Worm (Caenorhabditis elegans) whole organism, mixed stage, embryonic: ENCODE measurements around the gene gpa-5.
A peak's percentile ranks its signal among the peaks of the same experiment; 100 is the strongest.

Source experiments
- M03D4.4 ChIP-seq: sonication (generic microtip); optimal IDR thresholded peaks from 2 replicates; lab custom pipeline; 2017; ENCODE audit warnings: mild to moderate bottlenecking, missing genetic modification characterization, missing compliant biosample characterization
- bed-3 ChIP-seq: fragments of 200-800 bp; sonication (Bioruptor generic); optimal IDR thresholded peaks from 3 replicates; lab custom pipeline; 2018; ENCODE audit warnings: mild to moderate bottlenecking, missing genetic modification characterization, moderate library complexity, missing compliant biosample characterization
- blmp-1 ChIP-seq: fragments of 150-350 bp; optimal IDR thresholded peaks from 2 replicates; lab custom pipeline; 2014; ENCODE audit warnings: missing biosample characterization, missing genetic modification characterization
- ceh-39 ChIP-seq: fragments of 150-350 bp; optimal IDR thresholded peaks from 2 replicates; lab custom pipeline; 2014; ENCODE audit warnings: missing biosample characterization, missing genetic modification characterization
- ceh-43 ChIP-seq: fragments of 200-800 bp; sonication (Bioruptor generic); optimal IDR thresholded peaks from 2 replicates; lab custom pipeline; 2018; ENCODE audit warnings: mild to moderate bottlenecking, missing genetic modification characterization, moderate library complexity, missing compliant biosample characterization
- ceh-83 ChIP-seq: fragments of 200-800 bp; sonication (Bioruptor generic); optimal IDR thresholded peaks from 2 replicates; lab custom pipeline; 2018; ENCODE audit warnings: mild to moderate bottlenecking, missing genetic modification characterization, missing compliant biosample characterization
- ces-1 ChIP-seq: fragments of 150-350 bp; optimal IDR thresholded peaks from 2 replicates; lab custom pipeline; 2014; ENCODE audit warnings: missing biosample characterization, missing genetic modification reagents, missing genetic modification characterization
- cnd-1 ChIP-seq: fragments of 200-800 bp; sonication (Bioruptor generic); optimal IDR thresholded peaks from 2 replicates; lab custom pipeline; 2018; ENCODE audit warnings: mild to moderate bottlenecking, missing genetic modification characterization, missing compliant biosample characterization
- drap-1 ChIP-seq: fragments of 200-800 bp; sonication (Bioruptor generic); optimal IDR thresholded peaks from 3 replicates; lab custom pipeline; 2018; ENCODE audit warnings: mild to moderate bottlenecking, missing genetic modification characterization, missing compliant biosample characterization
- elt-1 ChIP-seq: sonication (generic microtip); optimal IDR thresholded peaks from 2 replicates; lab custom pipeline; 2017; ENCODE audit warnings: missing genetic modification characterization, mild to moderate bottlenecking, missing compliant biosample characterization, antibody characterized with exemption, moderate library complexity, borderline replicate concordance; ENCODE audit not compliant: insufficient read depth
- elt-3 ChIP-seq: fragments of 150-350 bp; optimal IDR thresholded peaks from 2 replicates; lab custom pipeline; 2014; ENCODE audit warnings: missing biosample characterization, missing genetic modification characterization
- flh-1 ChIP-seq: fragments of 200-800 bp; sonication (Bioruptor generic); optimal IDR thresholded peaks from 2 replicates; lab custom pipeline; 2018; ENCODE audit warnings: mild to moderate bottlenecking, missing genetic modification characterization, moderate library complexity, missing compliant biosample characterization
- ham-2 ChIP-seq: fragments of 200-800 bp; sonication (Bioruptor generic); optimal IDR thresholded peaks from 2 replicates; lab custom pipeline; 2018; ENCODE audit warnings: mild to moderate bottlenecking, missing genetic modification characterization, missing compliant biosample characterization
- hlh-1 ChIP-seq: fragments of 150-350 bp; optimal IDR thresholded peaks from 2 replicates; lab custom pipeline; 2014; ENCODE audit warnings: missing biosample characterization, missing genetic modification reagents, missing genetic modification characterization
- lin-13 ChIP-seq: fragments of 150-350 bp; optimal IDR thresholded peaks from 2 replicates; lab custom pipeline; 2014; ENCODE audit warnings: missing biosample characterization, missing genetic modification characterization
- lin-32 ChIP-seq: fragments of 200-800 bp; sonication (Bioruptor generic); optimal IDR thresholded peaks from 2 replicates; lab custom pipeline; 2018; ENCODE audit warnings: mild to moderate bottlenecking, missing genetic modification characterization, missing compliant biosample characterization
- lsy-2 ChIP-seq: fragments of 150-350 bp; optimal IDR thresholded peaks from 2 replicates; lab custom pipeline; 2014; ENCODE audit warnings: missing biosample characterization, missing genetic modification characterization
- mab-5 ChIP-seq: fragments of 150-350 bp; optimal IDR thresholded peaks from 2 replicates; lab custom pipeline; 2014; ENCODE audit warnings: missing biosample characterization, missing genetic modification characterization
- mep-1 ChIP-seq: fragments of 150-350 bp; optimal IDR thresholded peaks from 2 replicates; lab custom pipeline; 2017; ENCODE audit warnings: missing biosample characterization, missing genetic modification reagents, missing genetic modification characterization, inconsistent platforms
- mls-2 ChIP-seq: sonication (generic microtip); optimal IDR thresholded peaks from 2 replicates; lab custom pipeline; 2016; ENCODE audit warnings: mild to moderate bottlenecking, missing genetic modification characterization, moderate library complexity, missing compliant biosample characterization
- nhr-12 ChIP-seq: fragments of 150-350 bp; optimal IDR thresholded peaks from 2 replicates; lab custom pipeline; 2014; ENCODE audit warnings: missing biosample characterization, missing genetic modification characterization
- nhr-2 ChIP-seq: fragments of 150-350 bp; optimal IDR thresholded peaks from 2 replicates; lab custom pipeline; 2014; ENCODE audit warnings: missing biosample characterization, missing genetic modification characterization
- nhr-237 ChIP-seq: fragments of 150-350 bp; optimal IDR thresholded peaks from 2 replicates; lab custom pipeline; 2014; ENCODE audit warnings: missing biosample characterization, missing genetic modification characterization
- nhr-28 ChIP-seq: fragments of 150-350 bp; optimal IDR thresholded peaks from 2 replicates; lab custom pipeline; 2014; ENCODE audit warnings: missing biosample characterization, missing genetic modification characterization
- nhr-76 ChIP-seq: sonication (generic microtip); optimal IDR thresholded peaks from 2 replicates; lab custom pipeline; 2017; ENCODE audit warnings: missing biosample characterization, missing genetic modification characterization
- pha-4 ChIP-seq: fragments of 150-350 bp; optimal IDR thresholded peaks from 2 replicates; lab custom pipeline; 2018; ENCODE audit warnings: missing biosample characterization, missing genetic modification reagents, missing genetic modification characterization
- sem-2 ChIP-seq: fragments of 200-800 bp; sonication (Bioruptor generic); optimal IDR thresholded peaks from 2 replicates; lab custom pipeline; 2018; ENCODE audit warnings: mild to moderate bottlenecking, missing genetic modification characterization, missing compliant biosample characterization
- snpc-4 ChIP-seq: fragments of 150-350 bp; optimal IDR thresholded peaks from 2 replicates; lab custom pipeline; 2014; ENCODE audit warnings: missing biosample characterization, missing genetic modification characterization
- sptf-1 ChIP-seq: sonication (generic microtip); optimal IDR thresholded peaks from 2 replicates; lab custom pipeline; 2017; ENCODE audit warnings: mild to moderate bottlenecking, missing genetic modification characterization, moderate library complexity, missing compliant biosample characterization
- tbx-8 ChIP-seq: fragments of 200-800 bp; sonication (Bioruptor generic); optimal IDR thresholded peaks from 2 replicates; lab custom pipeline; 2018; ENCODE audit warnings: mild to moderate bottlenecking, missing genetic modification characterization, moderate library complexity, missing compliant biosample characterization
- unc-120 ChIP-seq: sonication (generic microtip); optimal IDR thresholded peaks from 2 replicates; lab custom pipeline; 2017; ENCODE audit warnings: missing genetic modification characterization, missing compliant biosample characterization; ENCODE audit not compliant: poor library complexity, severe bottlenecking
- unc-39 ChIP-seq: fragments of 150-350 bp; optimal IDR thresholded peaks from 2 replicates; lab custom pipeline; 2014; ENCODE audit warnings: missing biosample characterization, missing genetic modification characterization
- unc-62 ChIP-seq: fragments of 150-350 bp; optimal IDR thresholded peaks from 2 replicates; lab custom pipeline; 2014; ENCODE audit warnings: missing biosample characterization, missing genetic modification reagents, missing genetic modification characterization
- zip-8 ChIP-seq: fragments of 150-350 bp; optimal IDR thresholded peaks from 2 replicates; lab custom pipeline; 2014; ENCODE audit warnings: missing biosample characterization, missing genetic modification characterization
- ztf-11 ChIP-seq: fragments of 150-350 bp; optimal IDR thresholded peaks from 2 replicates; lab custom pipeline; 2014; ENCODE audit warnings: missing biosample characterization, missing genetic modification characterization

The gpa-5 gene

DNA sequence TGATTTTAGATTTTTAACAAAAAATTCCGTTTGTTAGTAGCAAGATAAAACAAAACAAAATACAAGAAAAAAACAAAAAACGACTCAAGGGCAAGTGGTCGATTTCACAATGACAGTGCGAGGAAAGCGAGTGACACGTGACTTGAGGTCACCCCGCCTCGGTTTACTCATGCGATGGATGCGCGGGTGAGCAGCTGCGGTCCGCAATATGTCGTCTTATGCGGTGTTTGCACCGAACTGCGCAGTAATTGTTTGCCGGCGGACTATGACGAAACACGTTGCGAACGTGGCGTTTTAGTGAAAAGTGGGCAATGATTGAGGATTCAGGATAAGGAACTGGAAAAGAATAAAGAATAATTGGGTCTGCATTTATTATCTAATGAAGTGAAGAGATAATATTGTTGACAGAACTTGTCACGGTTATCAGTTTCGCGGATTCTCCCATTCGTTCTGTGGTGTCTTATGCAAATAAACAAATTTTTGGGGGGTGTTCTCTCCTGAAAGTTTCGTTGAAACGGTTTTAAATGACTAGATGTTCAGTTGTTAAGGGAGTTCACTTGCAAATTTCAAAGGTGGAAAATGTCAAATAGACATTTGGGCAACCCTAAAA lies 49.4 kb downstream of the gpa-5 start:
- no peak for TF ChIP-seq ceh-39
- peak; percentile 49 for TF ChIP-seq mep-1 (tag; lab: Kevin White, UChicago)
- TF ChIP-seq mls-2 (tag; lab: Kevin White, UChicago), result peak; percentile 31
- peak; percentile 92 for TF ChIP-seq nhr-2
- TF ChIP-seq mab-5 (tag; lab: Kevin White, UChicago), result no peak
- no peak for TF ChIP-seq pha-4 (tag; lab: Kevin White, UChicago)
- no peak for TF ChIP-seq sptf-1 (tag; lab: Kevin White, UChicago)
- TF ChIP-seq nhr-237 (tag; lab: Kevin White, UChicago), result no peak
- no peak for TF ChIP-seq bed-3
- peak; percentile 0 for TF ChIP-seq unc-39 (tag; lab: Kevin White, UChicago)
- TF ChIP-seq nhr-28 (tag; lab: Kevin White, UChicago), result no peak
- no peak for TF ChIP-seq ceh-43 (GFP tag; lab: Kevin White, UChicago)
- no peak for TF ChIP-seq unc-120
- TF ChIP-seq ham-2 (GFP tag; lab: Kevin White, UChicago), result no peak
- no peak for TF ChIP-seq nhr-12
- no peak for TF ChIP-seq elt-3
- TF ChIP-seq sem-2 (GFP tag; lab: Kevin White, UChicago), result no peak
- peak; percentile 62 for TF ChIP-seq lin-32 (GFP tag; lab: Kevin White, UChicago)
- TF ChIP-seq drap-1 (GFP tag; lab: Kevin White, UChicago), result peak; percentile 5
- TF ChIP-seq lsy-2 (tag; lab: Kevin White, UChicago), result no peak
- peak; percentile 82 for TF ChIP-seq hlh-1 (tag; lab: Kevin White, UChicago)
- TF ChIP-seq flh-1, result no peak
- TF ChIP-seq nhr-76 (tag; lab: Kevin White, UChicago), result no peak
- no peak for TF ChIP-seq elt-1 (tag; lab: Kevin White, UChicago)
- TF ChIP-seq M03D4.4, result peak; percentile 26
- TF ChIP-seq lin-13, result peak; percentile 78
- TF ChIP-seq zip-8 (tag; lab: Kevin White, UChicago), result no peak
- no peak for TF ChIP-seq ztf-11 (tag; lab: Kevin White, UChicago)
- no peak for TF ChIP-seq ceh-83 (GFP tag; lab: Kevin White, UChicago)
- TF ChIP-seq unc-62 (GFP tag; lab: Kevin White, UChicago), result no peak
- TF ChIP-seq tbx-8 (GFP tag; lab: Kevin White, UChicago), result no peak
- no peak for TF ChIP-seq blmp-1 (tag; lab: Kevin White, UChicago)
- TF ChIP-seq snpc-4 (tag; lab: Kevin White, UChicago), result no peak
- peak; percentile 34 for TF ChIP-seq ces-1 (GFP tag; lab: Kevin White, UChicago)
- peak; percentile 80 for TF ChIP-seq cnd-1 (tag; lab: Kevin White, UChicago)

DNA sequence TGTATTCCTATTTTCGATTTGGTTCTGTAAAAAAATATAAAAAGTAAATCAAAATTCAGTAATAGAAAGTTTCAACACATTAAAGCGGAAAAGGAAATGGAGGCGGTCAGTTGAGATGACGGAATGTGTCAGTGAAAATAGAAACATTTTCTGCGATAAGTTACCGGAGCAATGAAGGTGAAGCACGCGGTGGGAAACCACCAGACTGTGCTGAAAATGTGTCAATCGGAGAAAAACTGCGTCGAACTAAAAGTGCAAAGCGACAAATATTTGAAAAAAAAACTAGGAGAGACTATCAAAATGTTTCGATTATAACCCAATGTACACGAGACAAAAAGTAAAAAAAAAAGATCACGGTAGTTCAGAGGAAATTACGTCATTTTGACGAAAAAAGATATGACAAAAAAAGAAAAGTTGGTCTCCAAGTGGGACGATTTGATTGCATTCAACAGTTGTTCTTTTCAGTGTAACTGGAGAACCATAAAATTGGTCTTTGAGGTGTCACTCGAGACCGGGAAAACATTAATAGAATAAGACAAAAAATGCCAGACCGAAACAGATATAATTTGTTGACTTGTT lies 50.4 kb downstream of the gpa-5 start, which contains the start of gene acl-4:
TSS of gene acl-4 (minus strand) at position 27 of the 579 bp plus-strand sequence.
- TF ChIP-seq sptf-1 (tag; lab: Kevin White, UChicago) (no peak), nhr-76 (tag; lab: Kevin White, UChicago) (no peak), mab-5 (tag; lab: Kevin White, UChicago) (no peak), unc-39 (tag; lab: Kevin White, UChicago) (no peak), nhr-28 (tag; lab: Kevin White, UChicago) (no peak), M03D4.4 (no peak), pha-4 (tag; lab: Kevin White, UChicago) (no peak), unc-62 (GFP tag; lab: Kevin White, UChicago) (no peak), mep-1 (tag; lab: Kevin White, UChicago) (no peak), blmp-1 (tag; lab: Kevin White, UChicago) (no peak), lin-32 (GFP tag; lab: Kevin White, UChicago) (no peak)
